Fruit fly (Drosophila melanogaster) whole organism, wandering third instar larva: Measurements from ENCODE around the gene in.

ENCODE experiments used
- Abd-B ChIP-seq: fragments of >200 bp; optimal IDR thresholded peaks from 2 replicates; lab custom pipeline; 2017; ENCODE audit warnings: missing biosample characterization, missing genetic modification characterization
- CG32264 ChIP-seq: fragments of 200-800 bp; sonication (Bioruptor generic); optimal IDR thresholded peaks from 2 replicates; lab custom pipeline; 2016; ENCODE audit warnings: missing biosample characterization, missing genetic modification characterization
- CG9705 ChIP-seq: fragments of 200-800 bp; sonication (Bioruptor generic); optimal IDR thresholded peaks from 2 replicates; lab custom pipeline; 2018; ENCODE audit warnings: missing biosample characterization, mild to moderate bottlenecking, missing genetic modification characterization
- CrebA ChIP-seq: fragments of 200-800 bp; sonication (Bioruptor generic); optimal IDR thresholded peaks from 2 replicates; lab custom pipeline; 2016; ENCODE audit warnings: missing biosample characterization, mild to moderate bottlenecking, missing genetic modification characterization, borderline replicate concordance
- Dfd ChIP-seq: fragments of >200 bp; optimal IDR thresholded peaks from 2 replicates; lab custom pipeline; 2017; ENCODE audit warnings: missing biosample characterization, missing genetic modification characterization
- Dif ChIP-seq: fragments of 200-275, 200-300 bp; sonication (Bioruptor generic); optimal IDR thresholded peaks from 2 replicates; lab custom pipeline; 2018; ENCODE audit warnings: missing biosample characterization, missing genetic modification characterization; ENCODE audit not compliant: partially characterized antibody
- GATAd ChIP-seq: sonication (Bioruptor generic); optimal IDR thresholded peaks from 2 replicates; lab custom pipeline; 2016; ENCODE audit warnings: missing biosample characterization, missing genetic modification characterization
- HLH106 ChIP-seq: fragments of 200-800 bp; optimal IDR thresholded peaks from 3 replicates; lab custom pipeline; 2019; ENCODE audit warnings: missing biosample characterization, mild to moderate bottlenecking, missing genetic modification characterization, moderate library complexity
- Hnf4 ChIP-seq: fragments of 200-800 bp; sonication (Bioruptor generic); optimal IDR thresholded peaks from 2 replicates; lab custom pipeline; 2016; ENCODE audit warnings: missing biosample characterization, mild to moderate bottlenecking, missing genetic modification characterization
- Hr78 ChIP-seq: fragments of >200 bp; optimal IDR thresholded peaks from 2 replicates; lab custom pipeline; 2017; ENCODE audit warnings: missing biosample characterization, missing genetic modification characterization
- Hr83 ChIP-seq: fragments of 200-300 bp; sonication (Bioruptor generic); optimal IDR thresholded peaks from 2 replicates; lab custom pipeline; 2016; ENCODE audit warnings: missing biosample characterization, mild to moderate bottlenecking, missing genetic modification characterization, moderate library complexity; ENCODE audit not compliant: poor library complexity, severe bottlenecking
- Jra ChIP-seq: sonication (Bioruptor generic); optimal IDR thresholded peaks from 2 replicates; lab custom pipeline; 2016; ENCODE audit warnings: missing biosample characterization, missing genetic modification characterization
- Mio ChIP-seq: sonication (Bioruptor generic); optimal IDR thresholded peaks from 2 replicates; lab custom pipeline; 2016; ENCODE audit warnings: missing biosample characterization, missing genetic modification characterization
- Myc ChIP-seq: fragments of >200 bp; optimal IDR thresholded peaks from 2 replicates; lab custom pipeline; 2017
- N ChIP-seq: fragments of >200 bp; optimal IDR thresholded peaks from 2 replicates; lab custom pipeline; 2018; ENCODE audit warnings: missing biosample characterization, missing external identifiers, missing genetic modification characterization
- OdsH ChIP-seq: fragments of 200-800 bp; sonication (Bioruptor generic); optimal IDR thresholded peaks from 2 replicates; lab custom pipeline; 2016; ENCODE audit warnings: missing biosample characterization, mild to moderate bottlenecking, missing genetic modification characterization
- Rel ChIP-seq, 2 experiments: fragments of 200-800 bp; sonication (Bioruptor generic) in 1 of 2; optimal IDR thresholded peaks; 2 replicates in 1 of 2; 3 replicates in 1 of 2; lab custom pipeline; 2016 to 2019; ENCODE audit warnings: mild to moderate bottlenecking in 2 of 2, missing biosample characterization in 2 of 2, missing genetic modification characterization in 2 of 2, moderate library complexity in 1 of 2
- Sp1 ChIP-seq: fragments of 200-800 bp; sonication (Bioruptor generic); optimal IDR thresholded peaks from 3 replicates; lab custom pipeline; 2019; ENCODE audit warnings: missing biosample characterization, mild to moderate bottlenecking, missing genetic modification characterization, moderate library complexity
- Vsx2 ChIP-seq: fragments of 200-300, 225-300 bp; sonication (Bioruptor generic); optimal IDR thresholded peaks from 2 replicates; lab custom pipeline; 2018; ENCODE audit warnings: missing biosample characterization, missing genetic modification characterization; ENCODE audit not compliant: partially characterized antibody
- br ChIP-seq: fragments of 200-800 bp; sonication (Bioruptor generic); optimal IDR thresholded peaks from 2 replicates; lab custom pipeline; 2016; ENCODE audit warnings: missing biosample characterization, missing genetic modification characterization
- brk ChIP-seq: fragments of 200-800 bp; sonication (Bioruptor generic); optimal IDR thresholded peaks from 2 replicates; lab custom pipeline; 2016; ENCODE audit warnings: missing biosample characterization, mild to moderate bottlenecking, missing genetic modification characterization
- dl ChIP-seq, 2 experiments: fragments of 175-275, 200-275 bp in 1 of 2; fragments of 200-275 bp in 1 of 2; sonication (Bioruptor generic); optimal IDR thresholded peaks; lab custom pipeline; 2018; ENCODE audit warnings: mild to moderate bottlenecking in 2 of 2, missing biosample characterization in 2 of 2, missing genetic modification characterization in 2 of 2, moderate library complexity in 2 of 2; ENCODE audit not compliant: partially characterized antibody in 2 of 2, insufficient read depth in 1 of 2
- dmrt93B ChIP-seq: fragments of 200-800 bp; sonication (Bioruptor generic); optimal IDR thresholded peaks from 2 replicates; lab custom pipeline; 2018; ENCODE audit warnings: missing biosample characterization, mild to moderate bottlenecking, missing genetic modification characterization
- dsf ChIP-seq: sonication (Bioruptor generic); optimal IDR thresholded peaks from 2 replicates; lab custom pipeline; 2016; ENCODE audit warnings: missing biosample characterization, missing genetic modification characterization, borderline replicate concordance
- ey ChIP-seq: fragments of 200-800 bp; sonication (Bioruptor generic); optimal IDR thresholded peaks from 2 replicates; lab custom pipeline; 2016; ENCODE audit warnings: missing biosample characterization, missing genetic modification characterization
- foxo ChIP-seq, 2 experiments: fragments of 200-800 bp; sonication (Bioruptor generic); optimal IDR thresholded peaks; 2 replicates in 1 of 2; 3 replicates in 1 of 2; lab custom pipeline; 2016 to 2017; ENCODE audit warnings: missing biosample characterization in 2 of 2, missing genetic modification characterization in 2 of 2
- fru ChIP-seq: fragments of 200-800 bp; sonication (Bioruptor generic); optimal IDR thresholded peaks from 3 replicates; lab custom pipeline; 2016; ENCODE audit warnings: missing biosample characterization, mild to moderate bottlenecking, missing genetic modification characterization
- h ChIP-seq: fragments of 200-800 bp; sonication (Bioruptor generic); optimal IDR thresholded peaks from 3 replicates; lab custom pipeline; 2016; ENCODE audit warnings: missing biosample characterization, mild to moderate bottlenecking, missing genetic modification characterization
- jim ChIP-seq: fragments of 175-275, 200-325 bp; sonication (Bioruptor generic); optimal IDR thresholded peaks from 2 replicates; lab custom pipeline; 2016; ENCODE audit warnings: missing biosample characterization, mild to moderate bottlenecking, missing genetic modification characterization
- pan ChIP-seq: fragments of >200 bp; optimal IDR thresholded peaks from 2 replicates; lab custom pipeline; 2017
- psq ChIP-seq: fragments of 200-800 bp; sonication (Bioruptor generic); optimal IDR thresholded peaks from 3 replicates; lab custom pipeline; 2017; ENCODE audit warnings: missing biosample characterization, mild to moderate bottlenecking, missing genetic modification characterization, moderate library complexity
- rgr ChIP-seq: fragments of 200-800 bp; sonication (Bioruptor generic); optimal IDR thresholded peaks from 3 replicates; lab custom pipeline; 2016; ENCODE audit warnings: missing biosample characterization, mild to moderate bottlenecking, missing genetic modification characterization
- sage ChIP-seq: fragments of 200-800 bp; sonication (Bioruptor generic); optimal IDR thresholded peaks from 2 replicates; lab custom pipeline; 2016; ENCODE audit warnings: missing biosample characterization, mild to moderate bottlenecking, missing genetic modification characterization
- sv ChIP-seq: fragments of 200-800 bp; sonication (Bioruptor generic); optimal IDR thresholded peaks from 3 replicates; lab custom pipeline; 2016; ENCODE audit warnings: missing biosample characterization, missing genetic modification characterization
- tai ChIP-seq: sonication (Bioruptor generic); optimal IDR thresholded peaks from 2 replicates; lab custom pipeline; 2016; ENCODE audit warnings: missing biosample characterization, missing genetic modification characterization
- usp ChIP-seq: fragments of >200 bp; optimal IDR thresholded peaks from 2 replicates; lab custom pipeline; 2017; ENCODE audit warnings: missing biosample characterization, missing genetic modification characterization
- woc ChIP-seq: sonication (Bioruptor generic); optimal IDR thresholded peaks from 2 replicates; lab custom pipeline; 2016; ENCODE audit warnings: missing biosample characterization, mild to moderate bottlenecking, missing genetic modification characterization

The in gene

dm6 chr3L:20399550-20400109, 32.6 kb downstream of the in start:
- no peak for TF ChIP-seq Dfd
- peak; percentile 93 for TF ChIP-seq Sp1 (GFP tag; lab: Kevin White, UChicago)
- TF ChIP-seq foxo (GFP tag; optimal IDR thresholded peaks at IDR 0.05; lab: Kevin White, UChicago) = peak; percentile 55 to 91
- TF ChIP-seq h = peak; percentile 91
- peak; percentile 91 for TF ChIP-seq HLH106 (tag; lab: Kevin White, UChicago)
- TF ChIP-seq psq (GFP tag; lab: Kevin White, UChicago) = peak; percentile 81
- TF ChIP-seq sv (GFP tag; lab: Kevin White, UChicago) = peak; percentile 87
- TF ChIP-seq brk (GFP tag; lab: Kevin White, UChicago) = peak; percentile 83
- TF ChIP-seq Dif (GFP tag; lab: Kevin White, UChicago) = no peak
- TF ChIP-seq dsf (GFP tag; lab: Kevin White, UChicago) = no peak
- TF ChIP-seq woc (GFP tag; lab: Kevin White, UChicago) = peak; percentile 83
- no peak for TF ChIP-seq Myc (lab: Kevin White, UChicago)
- peak; percentile 78 for TF ChIP-seq dmrt93B (GFP tag; lab: Kevin White, UChicago)
- TF ChIP-seq CrebA (GFP tag; lab: Kevin White, UChicago) = no peak
- TF ChIP-seq Jra (GFP tag; lab: Kevin White, UChicago) = peak; percentile 71
- TF ChIP-seq pan (lab: Kevin White, UChicago) = no peak
- no peak for TF ChIP-seq GATAd (GFP tag; lab: Kevin White, UChicago)
- TF ChIP-seq rgr (GFP tag; lab: Kevin White, UChicago) = peak; percentile 90
- no peak for TF ChIP-seq dl (GFP tag; optimal IDR thresholded peaks at IDR 0.05; lab: Kevin White, UChicago; ENCODE audit: insufficient read depth in 1 of 2, partially characterized antibody in 2 of 2)
- TF ChIP-seq br (GFP tag; lab: Kevin White, UChicago) = peak; percentile 80
- TF ChIP-seq OdsH (GFP tag; lab: Kevin White, UChicago) = peak; percentile 91
- TF ChIP-seq sage (GFP tag; lab: Kevin White, UChicago) = peak; percentile 83
- no peak for TF ChIP-seq N (GFP tag; lab: Kevin White, UChicago)
- TF ChIP-seq CG9705 (GFP tag; lab: Kevin White, UChicago) = peak; percentile 85
- peak; percentile 79 for TF ChIP-seq tai (GFP tag; lab: Kevin White, UChicago)
- TF ChIP-seq Hr78 (GFP tag; lab: Kevin White, UChicago) = no peak
- peak; percentile 70 for TF ChIP-seq Hr83 (GFP tag; lab: Kevin White, UChicago)
- TF ChIP-seq usp (GFP tag; lab: Kevin White, UChicago) = no peak
- no peak for TF ChIP-seq Vsx2 (GFP tag; lab: Kevin White, UChicago)
- TF ChIP-seq jim (GFP tag; lab: Kevin White, UChicago) = peak; percentile 18
- no peak for TF ChIP-seq Abd-B (GFP tag; lab: Kevin White, UChicago)
- peak; percentile 1 for TF ChIP-seq Rel (GFP tag; optimal IDR thresholded peaks at IDR 0.05; lab: Kevin White, UChicago)
- peak; percentile 71 for TF ChIP-seq Rel (tag; optimal IDR thresholded peaks at IDR 0.05; lab: Kevin White, UChicago)
- peak; percentile 89 for TF ChIP-seq ey (GFP tag; lab: Kevin White, UChicago)
- peak; percentile 49 for TF ChIP-seq CG32264 (GFP tag; lab: Kevin White, UChicago)
- TF ChIP-seq fru = peak; percentile 90
- TF ChIP-seq Mio (GFP tag; lab: Kevin White, UChicago) = peak; percentile 82
- peak; percentile 80 for TF ChIP-seq Hnf4 (GFP tag; lab: Kevin White, UChicago)

DNA sequence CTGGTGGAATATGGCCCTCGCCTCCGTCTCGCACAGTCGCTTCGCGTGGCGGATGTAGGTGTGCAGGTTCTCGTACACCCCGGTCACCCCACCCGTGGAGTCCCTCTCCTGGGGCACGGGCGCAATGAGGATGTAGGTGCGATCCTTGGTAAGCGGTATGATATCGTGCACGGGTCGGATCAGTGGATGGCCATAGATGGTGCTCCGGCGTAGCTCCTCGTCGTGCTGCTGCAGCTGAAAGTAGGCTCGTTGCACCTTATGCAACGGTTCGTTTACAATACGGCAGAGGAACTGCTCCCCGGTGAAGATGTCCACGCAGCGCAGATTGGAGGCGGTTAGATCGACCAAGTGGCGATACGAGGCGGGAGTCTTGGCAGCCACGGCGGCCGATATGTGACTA, 33.5 kb downstream of the in start:
- no peak for TF ChIP-seq Sp1 (GFP tag; lab: Kevin White, UChicago)
- TF ChIP-seq rgr (GFP tag; lab: Kevin White, UChicago) = no peak
- TF ChIP-seq Mio (GFP tag; lab: Kevin White, UChicago) = no peak
- TF ChIP-seq Hr78 (GFP tag; lab: Kevin White, UChicago) = no peak
- TF ChIP-seq N (GFP tag; lab: Kevin White, UChicago) = no peak
- no peak for TF ChIP-seq Rel (GFP tag; optimal IDR thresholded peaks at IDR 0.05; lab: Kevin White, UChicago)
- TF ChIP-seq Rel (tag; optimal IDR thresholded peaks at IDR 0.05; lab: Kevin White, UChicago) = no peak
